Worm (Caenorhabditis elegans) whole organism, L4/young adult: ENCODE measurements around the gene F47D12.7.

Experiments used
- W03F9.2 ChIP-seq: fragments of 150-350 bp; optimal IDR thresholded peaks from 2 replicates; lab custom pipeline; 2014; ENCODE audit warnings: missing biosample characterization, missing genetic modification characterization
- dao-5 ChIP-seq: sonication (generic microtip); optimal IDR thresholded peaks from 2 replicates; lab custom pipeline; 2016; ENCODE audit warnings: missing genotype, missing genetic modification characterization, moderate library complexity, missing compliant biosample characterization
- him-1 ChIP-seq: sonication (generic microtip); optimal IDR thresholded peaks from 2 replicates; lab custom pipeline; 2016; ENCODE audit warnings: missing genotype, missing genetic modification reagents, missing genetic modification characterization, missing compliant biosample characterization

The F47D12.7 gene

DNA sequence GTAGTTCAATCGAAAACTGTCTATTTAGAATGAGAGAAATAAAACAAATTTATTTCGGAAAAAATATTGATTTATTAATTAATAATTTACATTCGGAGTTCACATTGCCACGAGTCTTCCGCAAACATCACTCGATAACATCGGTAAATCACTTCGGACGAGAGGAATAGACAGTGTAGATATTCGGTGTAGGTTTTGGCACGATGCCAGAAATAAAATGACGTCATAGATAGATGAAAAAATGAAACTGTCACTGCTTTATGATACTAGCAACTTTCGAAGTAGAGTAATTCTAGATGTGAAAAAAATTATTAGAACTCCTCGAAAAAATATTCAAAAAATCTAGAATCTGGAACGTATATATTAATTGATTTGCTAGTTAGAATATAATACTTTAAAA lies 16.4 kb downstream of the F47D12.7 start:
- TF ChIP-seq him-1 (tag; lab: Kevin White, UChicago) = no peak
- TF ChIP-seq dao-5 = no peak

DNA sequence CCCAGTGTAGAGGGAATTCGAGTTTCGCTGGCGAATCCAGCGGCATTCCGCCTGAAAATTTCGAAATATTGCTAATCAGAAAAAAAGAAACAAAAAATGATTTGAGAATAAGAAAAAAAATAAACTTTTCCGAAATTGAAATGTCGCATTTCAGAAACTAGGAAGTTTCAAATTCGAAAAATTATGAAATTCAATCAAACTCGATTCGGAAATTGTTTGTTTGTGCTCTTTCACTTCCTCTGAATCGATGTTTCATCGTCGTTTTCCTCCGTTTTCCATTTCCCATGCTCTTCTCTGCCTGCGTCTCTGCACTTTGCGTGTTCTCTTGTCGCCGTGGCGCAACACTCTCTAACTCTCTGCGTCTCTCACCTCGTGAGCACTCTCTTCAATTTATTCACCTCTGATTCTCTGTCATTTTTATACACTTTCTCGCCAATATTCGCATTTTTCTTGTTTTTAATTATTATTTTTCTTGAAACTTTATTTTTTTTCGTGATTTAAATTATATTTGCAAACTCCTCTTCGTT lies 17.5 kb downstream of the F47D12.7 start, which contains the start of gene C18F10.7:
Gene C18F10.7, minus strand, starts transcription at position 51 of the 527 bp plus-strand sequence.
- TF ChIP-seq W03F9.2 (peak; percentile 80), him-1 (tag; lab: Kevin White, UChicago) (no peak)

DNA sequence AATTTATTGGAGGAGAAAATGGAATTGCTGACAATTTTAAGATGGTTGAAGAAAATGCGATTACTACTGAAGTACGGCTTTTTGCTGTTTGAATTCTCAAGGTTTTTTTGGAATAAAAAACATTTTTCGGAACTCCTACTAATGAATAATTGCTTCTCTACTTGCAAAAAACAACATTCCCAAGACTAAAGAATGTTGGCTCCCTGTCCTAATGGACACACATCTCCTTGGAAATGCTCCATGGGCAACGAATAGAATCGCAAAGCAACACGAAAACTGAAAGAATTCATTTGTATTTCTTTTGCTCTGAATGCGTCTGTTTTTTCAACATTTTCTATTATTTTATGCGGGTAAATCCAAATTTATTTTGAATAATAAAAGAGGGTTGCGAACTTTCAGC lies 23.0 kb downstream of the F47D12.7 start, which contains the start of gene C18F10.2:
Gene C18F10.2, plus strand, starts transcription at position 301 of the 400 bp plus-strand sequence.
- no peak for TF ChIP-seq W03F9.2

- no peak for TF ChIP-seq W03F9.2
- no peak for TF ChIP-seq him-1 (tag; lab: Kevin White, UChicago)
- no peak for TF ChIP-seq dao-5
Observed at ce11 chrIII:6270277-6270676, 25.5 kb downstream of the F47D12.7 start, which contains the start of gene srg-3. TSS of gene srg-3 (minus strand) at chrIII:6270377.

ce11 chrIII:6268061-6268460 lies 27.8 kb downstream of the F47D12.7 start, which contains the start of gene srg-7:
TSS of gene srg-7 (minus strand) at chrIII:6268161.
- TF ChIP-seq W03F9.2 (no peak), him-1 (tag; lab: Kevin White, UChicago) (no peak)

- TF ChIP-seq dao-5 (no peak), him-1 (tag; lab: Kevin White, UChicago) (no peak), W03F9.2 (no peak)
Observed at ce11 chrIII:6265911-6266310, 29.9 kb downstream of the F47D12.7 start, which contains the start of gene srg-6. TSS of gene srg-6 (minus strand) at chrIII:6266011.

- TF ChIP-seq W03F9.2 (no peak), him-1 (tag; lab: Kevin White, UChicago) (no peak), dao-5 (no peak)
Observed at ce11 chrIII:6264447-6264846, 31.4 kb downstream of the F47D12.7 start, which contains the start of gene srg-5. TSS of gene srg-5 (minus strand) at chrIII:6264547.

DNA sequence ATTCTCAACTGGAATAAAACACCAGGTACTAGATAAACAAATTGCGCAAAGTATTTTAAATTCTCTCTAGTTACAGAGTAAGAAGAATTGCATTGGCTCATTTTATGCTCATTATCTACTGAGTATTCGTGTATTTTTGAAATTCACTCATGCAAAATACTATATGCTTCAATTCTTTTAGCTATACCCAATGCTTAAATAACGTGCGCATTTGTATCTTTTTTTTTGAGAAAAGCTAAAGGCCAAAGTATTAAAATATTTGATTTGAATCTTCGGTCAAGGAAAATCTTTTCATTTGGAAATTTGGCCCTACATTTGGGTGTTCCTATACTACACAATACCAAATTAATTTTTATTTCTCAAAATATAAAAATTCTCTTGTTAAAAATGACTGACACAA lies 33.8 kb downstream of the F47D12.7 start, which contains the start of gene srg-4:
Gene srg-4, minus strand, starts transcription at position 101 of the 400 bp plus-strand sequence.
- TF ChIP-seq W03F9.2 (no peak), him-1 (tag; lab: Kevin White, UChicago) (no peak)

DNA sequence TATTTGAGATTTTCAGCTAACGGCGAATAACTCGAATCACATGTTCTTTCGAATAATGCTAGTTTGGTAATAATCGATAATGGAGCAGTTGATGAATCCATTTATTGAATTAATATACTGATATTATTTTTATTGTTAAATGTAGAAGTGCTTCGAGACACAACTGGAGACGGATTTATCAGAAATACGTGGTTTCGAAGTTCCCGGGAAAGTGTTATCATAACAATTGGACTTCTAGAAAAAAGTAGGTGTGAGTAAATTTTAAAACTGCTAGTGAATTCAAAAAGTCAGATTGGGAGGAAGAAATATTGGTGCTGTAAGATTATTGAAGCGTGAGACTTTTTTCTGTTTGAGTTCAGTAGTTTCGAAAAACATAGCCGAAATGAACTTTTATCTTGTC lies 35.7 kb downstream of the F47D12.7 start, which contains the start of gene srg-2:
Gene srg-2, minus strand, starts transcription at position 101 of the 400 bp plus-strand sequence.
- TF ChIP-seq W03F9.2 (no peak), him-1 (tag; lab: Kevin White, UChicago) (no peak), dao-5 (no peak)

DNA sequence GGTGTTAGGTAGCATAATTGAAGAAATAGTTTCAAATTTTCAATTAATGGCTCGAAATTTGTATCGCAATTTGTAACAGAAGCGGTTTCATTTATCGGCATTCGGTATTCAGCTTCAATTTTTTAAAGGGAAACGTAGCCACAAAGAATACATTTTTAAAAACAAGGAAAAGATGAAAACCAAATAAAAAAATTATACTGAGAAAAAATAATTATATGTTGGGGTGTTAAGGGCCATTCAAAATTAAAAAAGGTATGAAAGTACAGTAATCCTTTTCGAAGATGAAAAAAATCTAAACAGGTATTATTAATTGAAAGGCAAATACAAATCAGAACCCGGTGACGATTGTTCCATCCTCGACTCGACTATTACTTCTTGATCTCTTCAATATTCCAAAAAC lies 37.6 kb downstream of the F47D12.7 start, which contains the start of gene srg-1:
Gene srg-1, minus strand, starts transcription at position 101 of the 400 bp plus-strand sequence.
- no peak for TF ChIP-seq dao-5
- TF ChIP-seq him-1 (tag; lab: Kevin White, UChicago) = no peak
- TF ChIP-seq W03F9.2 = no peak

DNA sequence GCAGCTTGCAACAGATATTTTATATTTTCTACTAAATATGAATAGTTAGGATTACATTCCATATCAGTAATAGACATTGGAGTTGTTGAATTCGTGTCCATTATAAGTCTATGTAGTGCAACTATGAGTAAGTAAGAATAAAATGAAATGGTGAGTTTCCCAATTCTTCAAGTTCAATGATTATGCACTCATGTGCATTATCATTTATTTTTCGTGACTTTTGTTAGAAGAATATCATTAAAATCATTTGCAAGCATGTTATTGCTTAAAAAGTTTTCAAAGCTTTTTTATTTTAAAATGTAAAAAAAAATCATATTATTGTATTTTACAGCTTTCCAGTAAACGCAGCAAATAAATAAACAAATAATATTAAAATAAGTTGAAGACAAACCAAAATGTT lies 39.1 kb downstream of the F47D12.7 start, which contains the start of gene srg-9:
Gene srg-9, minus strand, starts transcription at position 101 of the 400 bp plus-strand sequence.
- TF ChIP-seq W03F9.2 (no peak), dao-5 (no peak), him-1 (tag; lab: Kevin White, UChicago) (no peak)

- no peak for TF ChIP-seq W03F9.2
- no peak for TF ChIP-seq him-1 (tag; lab: Kevin White, UChicago)
- TF ChIP-seq dao-5 = no peak
Observed at ce11 chrIII:6254737-6255136, 41.1 kb downstream of the F47D12.7 start, which contains the start of gene srg-8. TSS of gene srg-8 (minus strand) at chrIII:6254837.

DNA sequence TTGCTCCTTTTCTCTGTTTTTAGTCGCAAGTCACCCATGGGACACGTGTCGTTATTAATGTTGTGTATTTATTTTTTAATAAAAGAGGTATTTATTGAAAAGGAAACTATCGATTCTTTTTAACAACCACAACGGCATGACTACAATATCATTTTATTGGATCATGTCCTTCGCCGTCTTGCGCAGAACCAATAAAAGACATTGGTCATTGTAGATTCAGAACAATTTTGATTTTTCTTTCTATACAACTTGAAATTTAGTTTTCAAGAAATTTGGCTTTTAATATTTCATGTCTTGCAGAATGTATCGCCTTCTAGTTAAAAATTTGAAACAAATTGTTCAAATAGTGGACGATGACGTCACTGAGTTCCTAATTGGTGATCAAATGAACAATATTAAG lies 44.3 kb downstream of the F47D12.7 start, which contains the start of gene amdh-1:
Gene amdh-1, plus strand, starts transcription at position 301 of the 400 bp plus-strand sequence.
- no peak for TF ChIP-seq him-1 (tag; lab: Kevin White, UChicago)
- no peak for TF ChIP-seq dao-5
- no peak for TF ChIP-seq W03F9.2

DNA sequence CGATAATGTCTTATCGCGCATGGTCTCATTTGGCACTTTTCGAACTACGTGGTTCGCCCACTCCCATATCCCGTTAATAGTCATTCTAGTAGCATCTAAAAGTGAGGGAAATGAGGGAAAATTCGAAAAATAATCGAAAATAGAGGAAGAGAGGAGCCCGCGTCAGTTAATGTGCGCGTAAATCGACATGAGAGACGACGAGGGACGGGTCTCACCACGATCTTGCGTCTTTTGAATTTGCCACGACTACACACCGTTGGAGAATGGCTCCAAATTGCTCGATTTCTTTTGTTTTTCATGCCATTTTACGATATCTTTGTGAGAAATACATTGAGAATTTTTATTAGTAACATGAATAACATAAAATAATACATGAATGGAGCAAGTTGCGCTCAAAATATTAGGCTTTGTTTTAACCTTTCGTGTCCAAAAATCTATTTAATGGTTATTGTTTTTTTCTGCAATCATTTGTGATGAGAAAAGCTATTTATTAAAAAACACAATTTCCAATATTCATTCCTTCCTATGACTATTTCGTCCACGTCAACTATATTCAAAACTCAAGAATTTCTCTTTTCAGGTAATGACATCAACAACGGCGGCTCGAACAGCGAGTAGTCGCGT lies 47.6 kb downstream of the F47D12.7 start, which contains the start of the genes gen-1 and stt-3:
Gene gen-1, minus strand, starts transcription at position 95 of the 624 bp plus-strand sequence.
Gene stt-3, plus strand, starts transcription at position 574 of the 624 bp plus-strand sequence.
- TF ChIP-seq him-1 (tag; lab: Kevin White, UChicago) = no peak
- no peak for TF ChIP-seq W03F9.2
- no peak for TF ChIP-seq dao-5

- TF ChIP-seq him-1 (tag; lab: Kevin White, UChicago) (no peak), W03F9.2 (no peak), dao-5 (no peak)
Observed at ce11 chrIII:6245728-6246127, 50.1 kb downstream of the F47D12.7 start, which contains the start of gene bcas-2. TSS of gene bcas-2 (minus strand) at chrIII:6245828.
